Fruit fly (Drosophila melanogaster) whole organism, adult: ENCODE results near the gene Pgls.

ENCODE experiments used
- CG14711 ChIP-seq: fragments of 200-800 bp; sonication (Bioruptor generic); optimal IDR thresholded peaks from 2 replicates; lab custom pipeline; 2018; ENCODE audit warnings: missing biosample characterization, mild to moderate bottlenecking, missing genetic modification characterization, moderate library complexity
- CG7045 ChIP-seq: fragments of 200-800 bp; sonication (Bioruptor generic); optimal IDR thresholded peaks from 2 replicates; lab custom pipeline; 2017; ENCODE audit warnings: missing biosample characterization, mild to moderate bottlenecking, missing genetic modification characterization
- Crg-1 ChIP-seq: fragments of 200-800 bp; sonication (Bioruptor generic); optimal IDR thresholded peaks from 2 replicates; lab custom pipeline; 2016; ENCODE audit warnings: missing biosample characterization, missing genetic modification characterization
- kay ChIP-seq: fragments of 200-800 bp; sonication (Bioruptor generic); peaks from one replicate; lab custom pipeline; 2016; ENCODE audit warnings: missing biosample characterization, missing genetic modification characterization, borderline replicate concordance
- ovo ChIP-seq: fragments of 200-800 bp; sonication (Bioruptor generic); optimal IDR thresholded peaks from 2 replicates; lab custom pipeline; 2016; ENCODE audit warnings: missing biosample characterization, missing genetic modification characterization

DNA sequence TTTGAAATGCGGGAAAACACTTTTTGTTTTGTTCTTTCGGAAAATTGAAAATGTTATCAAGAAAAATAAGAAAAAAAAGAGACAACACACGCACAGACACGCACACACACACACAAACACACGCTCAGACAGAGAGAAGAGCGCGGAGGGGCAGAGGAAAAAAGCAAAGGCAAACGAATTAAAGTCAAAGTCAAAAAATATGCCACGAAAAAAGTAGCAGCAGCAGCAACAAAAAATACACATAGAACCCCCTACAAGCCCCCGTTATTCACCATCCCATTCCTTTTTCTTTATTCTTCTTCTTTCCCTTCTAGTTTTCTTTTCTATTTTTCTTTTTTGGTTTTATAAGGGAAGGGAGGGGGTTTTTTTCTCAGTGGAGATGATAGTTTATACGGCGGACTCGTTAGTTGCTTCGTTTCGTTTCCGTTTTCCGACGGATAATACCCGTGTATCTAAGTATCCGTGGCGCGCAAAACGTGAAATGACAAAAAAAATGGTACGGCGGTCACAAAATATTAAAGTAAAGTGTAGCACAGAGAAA is 32.3 kb upstream of the Pgls start:
- no peak for TF ChIP-seq ovo (GFP tag; lab: Kevin White, UChicago)
- TF ChIP-seq Crg-1 (GFP tag; lab: Kevin White, UChicago), result no peak
- no peak for TF ChIP-seq CG7045 (GFP tag; lab: Kevin White, UChicago)
- TF ChIP-seq kay (GFP tag; lab: Kevin White, UChicago), result no peak
- TF ChIP-seq CG14711, result no peak
